ENCODE assay signal across 1 fruit fly cellular context in the genomic region with DNA sequence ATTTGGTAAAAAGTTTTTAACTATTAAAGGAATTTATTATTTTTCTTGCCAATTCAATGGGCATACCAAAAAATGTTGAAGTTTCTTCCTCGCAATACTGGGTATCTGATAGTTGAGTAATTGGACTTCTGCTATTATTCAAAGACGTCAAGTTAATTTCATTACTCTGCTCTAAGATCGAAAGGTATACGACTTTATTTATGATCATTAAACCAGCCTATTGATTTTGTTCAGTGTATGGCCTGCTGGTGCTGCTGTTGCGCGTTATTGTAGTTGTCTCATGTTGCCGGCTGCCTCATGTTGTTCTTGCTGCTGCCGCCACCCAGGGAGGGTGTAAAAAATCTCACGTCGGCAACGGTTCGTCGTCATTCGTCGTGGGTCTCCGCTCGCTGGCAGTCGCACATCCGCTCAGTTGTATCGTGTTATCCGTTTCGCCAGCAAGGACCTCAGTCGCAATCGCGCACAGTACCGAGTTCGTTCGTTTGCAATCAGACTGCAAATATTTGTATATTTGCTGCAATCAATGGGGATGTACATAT.
TF ChIP-seq lines count a peak whose summit lies in the region.

A gene (plus strand): TSS at position 371 of the 539 bp plus-strand sequence.

TF ChIP-seq in whole organism, embryonic, 481 proteins besides CTCF, POLR2A, EP300 and RAD21 (continued from another document and continues in another):
- TF ChIP-seq Mes4 (GFP tag; optimal IDR thresholded peaks at IDR 0.05; lab: Kevin White, UChicago) (peak; percentile 34), Myb (GFP tag; optimal IDR thresholded peaks at IDR 0.05; lab: Kevin White, UChicago) (peak; percentile 26), hkb (optimal IDR thresholded peaks at IDR 0.05; lab: Kevin White, UChicago) (no peak), hkb (GFP tag; IDR thresholded peaks at IDR 0.05; lab: Robert Waterston, UW) (peak; percentile 43; the same call in 1 of the 2 replicates), nau (GFP tag; optimal IDR thresholded peaks at IDR 0.05; lab: Kevin White, UChicago) (no peak), zfh2 (GFP tag; optimal IDR thresholded peaks at IDR 0.05; lab: Kevin White, UChicago) (no peak), Six4 (GFP tag; optimal IDR thresholded peaks at IDR 0.05; lab: Kevin White, UChicago) (peak; percentile 53), MBD-R2 (GFP tag; IDR thresholded peaks at IDR 0.05; lab: Robert Waterston, UW) (peak; percentile 10; the same call in 1 of the 2 replicates), Sox100B (GFP tag; optimal IDR thresholded peaks at IDR 0.05; lab: Kevin White, UChicago) (peak; percentile 55), HLH4C (GFP tag; IDR thresholded peaks at IDR 0.05; lab: Robert Waterston, UW; ENCODE audit: partially characterized antibody) (peak; percentile 67; the same call in 1 of the 3 replicates), Hr51 (GFP tag; optimal IDR thresholded peaks at IDR 0.05; lab: Kevin White, UChicago) (peak; percentile 18 to 55), CG10209 (GFP tag; optimal IDR thresholded peaks at IDR 0.05; lab: Kevin White, UChicago) (peak; percentile 52), emc (GFP tag; optimal IDR thresholded peaks at IDR 0.05; lab: Kevin White, UChicago) (no peak), nmo (GFP tag; optimal IDR thresholded peaks at IDR 0.05; lab: Kevin White, UChicago) (peak; percentile 70), CG1024 (GFP tag; IDR thresholded peaks at IDR 0.05; lab: Robert Waterston, UW) (no peak), odd (GFP tag; optimal IDR thresholded peaks at IDR 0.05; lab: Kevin White, UChicago) (peak; percentile 55), lilli (GFP tag; optimal IDR thresholded peaks at IDR 0.05; lab: Kevin White, UChicago) (peak; percentile 52), CG10543 (GFP tag; optimal IDR thresholded peaks at IDR 0.05; lab: Kevin White, UChicago) (no peak), lab (GFP tag; optimal IDR thresholded peaks at IDR 0.05; lab: Kevin White, UChicago) (peak; percentile 61), CG12391 (tag; optimal IDR thresholded peaks at IDR 0.05; lab: Kevin White, UChicago) (peak; percentile 58), chinmo (GFP tag; IDR thresholded peaks at IDR 0.05; lab: Robert Waterston, UW; ENCODE audit: partially characterized antibody) (no peak), CG9437 (GFP tag; optimal IDR thresholded peaks at IDR 0.05; lab: Kevin White, UChicago) (peak; percentile 54), CG30403 (GFP tag; optimal IDR thresholded peaks at IDR 0.05; lab: Kevin White, UChicago) (peak; percentile 49), ttk (GFP tag; IDR thresholded peaks at IDR 0.05; lab: Robert Waterston, UW) (peak; percentile 30; the same call in 1 of the 2 replicates), chn (GFP tag; optimal IDR thresholded peaks at IDR 0.05; lab: Kevin White, UChicago) (peak; percentile 53), CG1647 (GFP tag; optimal IDR thresholded peaks at IDR 0.05; lab: Kevin White, UChicago) (peak; percentile 19), CG8924 (tag; optimal IDR thresholded peaks at IDR 0.05; lab: Kevin White, UChicago) (peak; percentile 33), CG34422 (GFP tag; IDR thresholded peaks at IDR 0.05; lab: Robert Waterston, UW) (0 out of 3 replicates have a peak, but pooled peaks have one; percentile 29), D19A (tag; optimal IDR thresholded peaks at IDR 0.05; lab: Kevin White, UChicago) (peak; percentile 52), bcd (GFP tag; optimal IDR thresholded peaks at IDR 0.05; lab: Kevin White, UChicago) (peak; percentile 27), unpg (GFP tag; optimal IDR thresholded peaks at IDR 0.05; lab: Kevin White, UChicago) (peak; percentile 35), CG17385 (GFP tag; optimal IDR thresholded peaks at IDR 0.05; lab: Kevin White, UChicago) (peak; percentile 55), Sox102F (GFP tag; optimal IDR thresholded peaks at IDR 0.05; lab: Kevin White, UChicago) (peak; percentile 59), CG7786 (GFP tag; optimal IDR thresholded peaks at IDR 0.05; lab: Kevin White, UChicago) (peak; percentile 42), dimm (GFP tag; IDR thresholded peaks at IDR 0.05; lab: Robert Waterston, UW) (no peak), nerfin-2 (GFP tag; IDR thresholded peaks at IDR 0.05; lab: Robert Waterston, UW; ENCODE audit: partially characterized antibody) (peak; percentile 25), CG4617 (GFP tag; optimal IDR thresholded peaks at IDR 0.05; lab: Kevin White, UChicago; ENCODE audit: borderline replicate concordance) (peak; percentile 9), CG8281 (tag; optimal IDR thresholded peaks at IDR 0.05; lab: Kevin White, UChicago) (no peak), CG4820 (GFP tag; optimal IDR thresholded peaks at IDR 0.05; lab: Kevin White, UChicago) (peak; percentile 61), Antp (GFP tag; optimal IDR thresholded peaks at IDR 0.05; lab: Kevin White, UChicago) (peak; percentile 37), CG9876 (GFP tag; optimal IDR thresholded peaks at IDR 0.05; lab: Kevin White, UChicago) (no peak), CG8388 (GFP tag; optimal IDR thresholded peaks at IDR 0.05; lab: Kevin White, UChicago) (peak; percentile 39), tx (GFP tag; optimal IDR thresholded peaks at IDR 0.05; lab: Kevin White, UChicago) (peak; percentile 4), Awh (GFP tag; IDR thresholded peaks at IDR 0.05; lab: Robert Waterston, UW) (0 out of 2 replicates have a peak, but pooled peaks have one; percentile 32), CG17359 (tag; optimal IDR thresholded peaks at IDR 0.05; lab: Kevin White, UChicago) (no peak), ara (GFP tag; IDR thresholded peaks at IDR 0.05; lab: Robert Waterston, UW) (peak; percentile 43), ind (GFP tag; optimal IDR thresholded peaks at IDR 0.05; lab: Kevin White, UChicago) (peak; percentile 62), CG18764 (GFP tag; optimal IDR thresholded peaks at IDR 0.05; lab: Kevin White, UChicago) (peak; percentile 24), CG30431 (GFP tag; optimal IDR thresholded peaks at IDR 0.05; lab: Kevin White, UChicago) (peak; percentile 36), MTF-1 (GFP tag; optimal IDR thresholded peaks at IDR 0.05; lab: Kevin White, UChicago; ENCODE audit: borderline replicate concordance) (peak; percentile 18), maf-S (GFP tag; optimal IDR thresholded peaks at IDR 0.05; lab: Kevin White, UChicago) (peak; percentile 26), GATAe (GFP tag; conservative IDR thresholded peaks at IDR 0.05; lab: Robert Waterston, UW) (no peak), so (GFP tag; IDR thresholded peaks at IDR 0.05; lab: Robert Waterston, UW) (peak; percentile 33; the same call in 1 of the 3 replicates), fd102C (GFP tag; optimal IDR thresholded peaks at IDR 0.05; lab: Kevin White, UChicago) (no peak), Doc2 (GFP tag; IDR thresholded peaks at IDR 0.05; lab: Robert Waterston, UW) (no peak), CG43689 (GFP tag; IDR thresholded peaks at IDR 0.05; lab: Robert Waterston, UW) (no peak), C15 (GFP tag; IDR thresholded peaks at IDR 0.05; lab: Robert Waterston, UW) (no peak), CG18619 (GFP tag; optimal IDR thresholded peaks at IDR 0.05; lab: Kevin White, UChicago) (peak; percentile 48), sim (GFP tag; IDR thresholded peaks at IDR 0.05; lab: Robert Waterston, UW) (peak; percentile 32; the same call in 1 of the 2 replicates), CG2202 (tag; optimal IDR thresholded peaks at IDR 0.05; lab: Kevin White, UChicago) (peak; percentile 41), CG10267 (tag; optimal IDR thresholded peaks at IDR 0.05; lab: Kevin White, UChicago) (peak; percentile 5), shn (GFP tag; optimal IDR thresholded peaks at IDR 0.05; lab: Kevin White, UChicago) (peak; percentile 14), Blimp-1 (GFP tag; optimal IDR thresholded peaks at IDR 0.05; lab: Kevin White, UChicago) (peak; percentile 55), gcm (GFP tag; optimal IDR thresholded peaks at IDR 0.05; lab: Kevin White, UChicago) (peak; percentile 21), slbo (GFP tag; IDR thresholded peaks at IDR 0.05; lab: Robert Waterston, UW) (0 out of 2 replicates have a peak, but pooled peaks have one; percentile 36), CG15011 (GFP tag; optimal IDR thresholded peaks at IDR 0.05; lab: Kevin White, UChicago) (peak; percentile 23), CG18599 (GFP tag; optimal IDR thresholded peaks at IDR 0.05; lab: Kevin White, UChicago) (peak; percentile 52), nom (GFP tag; optimal IDR thresholded peaks at IDR 0.05; lab: Kevin White, UChicago) (no peak), mam (GFP tag; optimal IDR thresholded peaks at IDR 0.05; lab: Kevin White, UChicago) (peak; percentile 40), H2.0 (GFP tag; IDR thresholded peaks at IDR 0.05; lab: Robert Waterston, UW) (no peak), CG12659 (GFP tag; optimal IDR thresholded peaks at IDR 0.05; lab: Kevin White, UChicago) (peak; percentile 16), CG9817 (tag; optimal IDR thresholded peaks at IDR 0.05; lab: Kevin White, UChicago) (peak; percentile 26), dan (GFP tag; IDR thresholded peaks at IDR 0.05; lab: Robert Waterston, UW) (no peak), fd3F (GFP tag; optimal IDR thresholded peaks at IDR 0.05; lab: Kevin White, UChicago) (peak; percentile 13), gt (GFP tag; IDR thresholded peaks at IDR 0.05; lab: Robert Waterston, UW) (no peak), Abd-B (GFP tag; optimal IDR thresholded peaks at IDR 0.05; lab: Kevin White, UChicago) (no peak), fu2 (GFP tag; optimal IDR thresholded peaks at IDR 0.05; lab: Kevin White, UChicago) (no peak), dmrt99B (tag; optimal IDR thresholded peaks at IDR 0.05; lab: Kevin White, UChicago) (peak; percentile 57), Jarid2 (GFP tag; optimal IDR thresholded peaks at IDR 0.05; lab: Kevin White, UChicago) (peak; percentile 49), cg (GFP tag; optimal IDR thresholded peaks at IDR 0.05; lab: Kevin White, UChicago) (no peak), sqz (GFP tag; optimal IDR thresholded peaks at IDR 0.05; lab: Kevin White, UChicago) (no peak), CG7556 (GFP tag; optimal IDR thresholded peaks at IDR 0.05; lab: Kevin White, UChicago) (peak; percentile 49), bab2 (GFP tag; optimal IDR thresholded peaks at IDR 0.05; lab: Kevin White, UChicago) (peak; percentile 1), Oli (tag; optimal IDR thresholded peaks at IDR 0.05; lab: Kevin White, UChicago) (peak; percentile 67), pum (GFP tag; optimal IDR thresholded peaks at IDR 0.05; lab: Kevin White, UChicago) (peak; percentile 36), esg (GFP tag; conservative IDR thresholded peaks at IDR 0.05; lab: Robert Waterston, UW) (no peak), CG5180 (GFP tag; optimal IDR thresholded peaks at IDR 0.05; lab: Kevin White, UChicago) (peak; percentile 15), Taf1 (GFP tag; IDR thresholded peaks at IDR 0.05; lab: Robert Waterston, UW) (no peak), CG6683 (GFP tag; optimal IDR thresholded peaks at IDR 0.05; lab: Kevin White, UChicago) (no peak), NfI (GFP tag; optimal IDR thresholded peaks at IDR 0.05; lab: Kevin White, UChicago) (peak; percentile 45), Dfd (GFP tag; optimal IDR thresholded peaks at IDR 0.05; lab: Kevin White, UChicago) (no peak), E2f2 (GFP tag; IDR thresholded peaks at IDR 0.05; lab: Robert Waterston, UW) (peak; percentile 11; the same call in 1 of the 2 replicates), tup (GFP tag; optimal IDR thresholded peaks at IDR 0.05; lab: Kevin White, UChicago) (peak; percentile 33), zen2 (GFP tag; IDR thresholded peaks at IDR 0.05; lab: Robert Waterston, UW; ENCODE audit: partially characterized antibody) (no peak), CG31365 (tag; optimal IDR thresholded peaks at IDR 0.05; lab: Kevin White, UChicago) (no peak), CG2116 (GFP tag; optimal IDR thresholded peaks at IDR 0.05; lab: Kevin White, UChicago) (peak; percentile 5), CG2129 (GFP tag; IDR thresholded peaks at IDR 0.05; lab: Robert Waterston, UW; ENCODE audit: partially characterized antibody) (no peak), BtbVII (GFP tag; optimal IDR thresholded peaks at IDR 0.05; lab: Kevin White, UChicago) (peak; percentile 36), Neu2 (GFP tag; optimal IDR thresholded peaks at IDR 0.05; lab: Kevin White, UChicago; ENCODE audit: borderline replicate concordance) (no peak), TFAM (GFP tag; optimal IDR thresholded peaks at IDR 0.05; lab: Kevin White, UChicago) (no peak), CG7963 (GFP tag; IDR thresholded peaks at IDR 0.05; lab: Robert Waterston, UW; ENCODE audit: partially characterized antibody) (no peak), HmgD (GFP tag; optimal IDR thresholded peaks at IDR 0.05; lab: Kevin White, UChicago) (peak; percentile 7), sob (GFP tag; IDR thresholded peaks at IDR 0.05; lab: Robert Waterston, UW) (peak; percentile 62; the same call in 1 of the 2 replicates), wdn (GFP tag; IDR thresholded peaks at IDR 0.05; lab: Robert Waterston, UW) (no peak), fd96Cb (tag; optimal IDR thresholded peaks at IDR 0.05; lab: Kevin White, UChicago) (peak; percentile 62), CG17328 (GFP tag; IDR thresholded peaks at IDR 0.05; lab: Robert Waterston, UW) (peak; percentile 56), CG4360 (GFP tag; IDR thresholded peaks at IDR 0.05; lab: Robert Waterston, UW) (peak; percentile 53), danr (GFP tag; IDR thresholded peaks at IDR 0.05; lab: Robert Waterston, UW) (no peak), gem (tag; optimal IDR thresholded peaks at IDR 0.05; lab: Kevin White, UChicago) (peak; percentile 63), zfh1 (GFP tag; IDR thresholded peaks at IDR 0.05; lab: Robert Waterston, UW) (peak; percentile 56; the same call in 2 of the 3 replicates), CG18262 (tag; optimal IDR thresholded peaks at IDR 0.05; lab: Kevin White, UChicago) (peak; percentile 68), CG1792 (GFP tag; optimal IDR thresholded peaks at IDR 0.05; lab: Kevin White, UChicago) (no peak), CG18011 (GFP tag; optimal IDR thresholded peaks at IDR 0.05; lab: Kevin White, UChicago) (peak; percentile 10), Eip74EF (GFP tag; optimal IDR thresholded peaks at IDR 0.05; lab: Kevin White, UChicago) (peak in 1 of 2 experiments; percentile 47), CG16815 (GFP tag; optimal IDR thresholded peaks at IDR 0.05; lab: Kevin White, UChicago) (peak; percentile 32), nerfin-1 (tag; optimal IDR thresholded peaks at IDR 0.05; lab: Kevin White, UChicago) (peak; percentile 65), ewg (GFP tag; optimal IDR thresholded peaks at IDR 0.05; lab: Kevin White, UChicago) (peak; percentile 54), Hr78 (GFP tag; optimal IDR thresholded peaks at IDR 0.05; lab: Kevin White, UChicago) (no peak), usp (GFP tag; optimal IDR thresholded peaks at IDR 0.05; lab: Kevin White, UChicago) (no peak), Dip3 (GFP tag; optimal IDR thresholded peaks at IDR 0.05; lab: Kevin White, UChicago) (peak; percentile 38), CG17568 (GFP tag; optimal IDR thresholded peaks at IDR 0.05; lab: Kevin White, UChicago) (no peak), CG10366 (GFP tag; IDR thresholded peaks at IDR 0.05; lab: Robert Waterston, UW) (peak; percentile 16; the same call in 1 of the 2 replicates)
